Fruit fly (Drosophila melanogaster) whole organism, prepupa: Measurements from ENCODE around the gene CG13460.

ENCODE experiments used
- Blimp-1 ChIP-seq: fragments of 200-800 bp; sonication (Bioruptor generic); optimal IDR thresholded peaks from 3 replicates; lab custom pipeline; 2017; ENCODE audit warnings: missing biosample characterization, missing genetic modification characterization, mild to moderate bottlenecking, moderate library complexity, missing genetic modification reagents
- CG10631 ChIP-seq: fragments of 200-800 bp; sonication (Bioruptor generic); optimal IDR thresholded peaks from 2 replicates; lab custom pipeline; 2016; ENCODE audit warnings: missing biosample characterization, missing genetic modification characterization
- CG11762 ChIP-seq: fragments of 200-800 bp; sonication (Bioruptor generic); optimal IDR thresholded peaks from 3 replicates; lab custom pipeline; 2016; ENCODE audit warnings: missing biosample characterization, missing genetic modification characterization; ENCODE audit not compliant: insufficient read depth
- CG1621 ChIP-seq: fragments of 200-800 bp; sonication (Bioruptor generic); optimal IDR thresholded peaks from 3 replicates; lab custom pipeline; 2018; ENCODE audit warnings: missing biosample characterization, mild to moderate bottlenecking, missing genetic modification characterization
- CG3032 ChIP-seq: fragments of 200-800 bp; optimal IDR thresholded peaks from 2 replicates; lab custom pipeline; 2019; ENCODE audit warnings: missing biosample characterization, mild to moderate bottlenecking, missing genetic modification characterization, moderate library complexity
- CG31627 ChIP-seq: fragments of 200-800 bp; sonication (Bioruptor generic); optimal IDR thresholded peaks from 3 replicates; lab custom pipeline; 2016; ENCODE audit warnings: missing biosample characterization, missing genetic modification characterization
- CG32006 ChIP-seq: fragments of 200-800 bp; sonication (Bioruptor generic); optimal IDR thresholded peaks from 3 replicates; lab custom pipeline; 2017; ENCODE audit warnings: missing biosample characterization, mild to moderate bottlenecking, missing genetic modification characterization
- CG34406 ChIP-seq: fragments of 200-800 bp; sonication (Bioruptor generic); optimal IDR thresholded peaks from 3 replicates; lab custom pipeline; 2016; ENCODE audit warnings: missing biosample characterization, missing genetic modification characterization
- CG3919 ChIP-seq: fragments of 200-800 bp; sonication (Bioruptor generic); optimal IDR thresholded peaks from 3 replicates; lab custom pipeline; 2016; ENCODE audit warnings: missing biosample characterization, missing genetic modification characterization
- CG4318 ChIP-seq: fragments of 200-800 bp; sonication (Bioruptor generic); optimal IDR thresholded peaks from 3 replicates; lab custom pipeline; 2017; ENCODE audit warnings: missing biosample characterization, mild to moderate bottlenecking, missing genetic modification characterization
- CG6163 ChIP-seq: fragments of 200-800 bp; sonication (Bioruptor generic); IDR thresholded peaks from 3 replicates; pipeline ENCODE4 v1.3.6; 2022; ENCODE audit warnings: missing biosample characterization, missing genetic modification characterization
- CG6808 ChIP-seq: fragments of 200-800 bp; sonication (Bioruptor generic); optimal IDR thresholded peaks from 3 replicates; lab custom pipeline; 2017; ENCODE audit warnings: missing biosample characterization, missing genetic modification characterization, mild to moderate bottlenecking, moderate library complexity, missing genetic modification reagents
- CG6854 ChIP-seq: fragments of 200-800 bp; sonication (Bioruptor generic); optimal IDR thresholded peaks from 2 replicates; lab custom pipeline; 2017; ENCODE audit warnings: missing biosample characterization, mild to moderate bottlenecking, missing genetic modification characterization
- CG8632 ChIP-seq: fragments of 200-800 bp; sonication (Bioruptor generic); optimal IDR thresholded peaks from 3 replicates; lab custom pipeline; 2016; ENCODE audit warnings: missing biosample characterization, missing genetic modification characterization
- CG9139 ChIP-seq: fragments of 200-800 bp; sonication (Bioruptor generic); optimal IDR thresholded peaks from 3 replicates; lab custom pipeline; 2017; ENCODE audit warnings: missing biosample characterization, mild to moderate bottlenecking, missing genetic modification characterization
- Eip75B ChIP-seq: fragments of 200-800 bp; sonication (Bioruptor generic); optimal IDR thresholded peaks from 3 replicates; lab custom pipeline; 2016; ENCODE audit warnings: missing biosample characterization, missing genetic modification characterization
- Eip78C ChIP-seq: fragments of 200-800 bp; sonication (Bioruptor generic); peaks from one replicate; lab custom pipeline; 2016; ENCODE audit warnings: missing biosample characterization, missing genetic modification characterization
- Gug ChIP-seq: fragments of 200-800 bp; sonication (Bioruptor generic); IDR thresholded peaks from 2 replicates; pipeline ENCODE4 v1.3.6; 2022; ENCODE audit warnings: missing biosample characterization, missing genetic modification characterization
- Hr38 ChIP-seq: sonication (Bioruptor generic); optimal IDR thresholded peaks from 2 replicates; lab custom pipeline; 2016; ENCODE audit warnings: missing biosample characterization, missing genetic modification characterization
- Hr4 ChIP-seq: fragments of 200-800 bp; sonication (Bioruptor generic); optimal IDR thresholded peaks from 3 replicates; lab custom pipeline; 2016; ENCODE audit warnings: missing biosample characterization, missing genetic modification characterization
- Lpt ChIP-seq: fragments of 200-800 bp; sonication (Bioruptor generic); optimal IDR thresholded peaks from 3 replicates; lab custom pipeline; 2016; ENCODE audit warnings: missing biosample characterization, missing genetic modification characterization
- Met ChIP-seq: fragments of 200-800 bp; sonication (Bioruptor generic); optimal IDR thresholded peaks from 3 replicates; lab custom pipeline; 2016; ENCODE audit warnings: missing biosample characterization, missing genetic modification characterization
- OdsH ChIP-seq: fragments of 200-800 bp; sonication (Bioruptor generic); optimal IDR thresholded peaks from 3 replicates; lab custom pipeline; 2016; ENCODE audit warnings: missing biosample characterization, missing genetic modification characterization
- Smox ChIP-seq: fragments of 200-800 bp; sonication (Bioruptor generic); optimal IDR thresholded peaks from 3 replicates; lab custom pipeline; 2016; ENCODE audit warnings: missing biosample characterization, missing genetic modification characterization
- Sox14 ChIP-seq: fragments of 200-800 bp; sonication (Bioruptor generic); optimal IDR thresholded peaks from 3 replicates; lab custom pipeline; 2016; ENCODE audit warnings: missing biosample characterization, missing genetic modification characterization
- Sox15 ChIP-seq: fragments of 200-800 bp; sonication (Bioruptor generic); optimal IDR thresholded peaks from 3 replicates; lab custom pipeline; 2016; ENCODE audit warnings: missing biosample characterization, missing genetic modification characterization
- achi ChIP-seq: fragments of 200-800 bp; sonication (Bioruptor generic); optimal IDR thresholded peaks from 3 replicates; lab custom pipeline; 2016; ENCODE audit warnings: missing biosample characterization, missing genetic modification characterization
- dac ChIP-seq: fragments of 200-800 bp; sonication (Bioruptor generic); optimal IDR thresholded peaks from 2 replicates; lab custom pipeline; 2017; ENCODE audit warnings: missing biosample characterization, mild to moderate bottlenecking, missing genetic modification characterization
- dsx ChIP-seq: fragments of 200-800 bp; optimal IDR thresholded peaks from 3 replicates; lab custom pipeline; 2019; ENCODE audit warnings: missing biosample characterization, mild to moderate bottlenecking, missing genetic modification characterization, moderate library complexity; ENCODE audit not compliant: poor library complexity, severe bottlenecking
- eg ChIP-seq: fragments of 200-800 bp; sonication (Bioruptor generic); IDR thresholded peaks from 3 replicates; pipeline ENCODE4 v1.3.6; 2022; ENCODE audit warnings: missing biosample characterization, missing genetic modification characterization
- fd85E ChIP-seq: fragments of 200-800 bp; sonication (Bioruptor generic); optimal IDR thresholded peaks from 3 replicates; lab custom pipeline; 2016; ENCODE audit warnings: missing biosample characterization, missing genetic modification characterization
- net ChIP-seq: fragments of 200-800 bp; sonication (Bioruptor generic); optimal IDR thresholded peaks from 3 replicates; lab custom pipeline; 2016; ENCODE audit warnings: missing biosample characterization, missing genetic modification characterization
- salr ChIP-seq, 2 experiments: fragments of 200-800 bp; sonication (Bioruptor generic); optimal IDR thresholded peaks; 3 replicates each; lab custom pipeline; 2016 to 2018; ENCODE audit warnings: missing biosample characterization in 2 of 2, missing genetic modification characterization in 2 of 2, mild to moderate bottlenecking in 1 of 2
- spab ChIP-seq: fragments of 200-800 bp; sonication (Bioruptor generic); optimal IDR thresholded peaks from 2 replicates; lab custom pipeline; 2017; ENCODE audit warnings: missing biosample characterization, mild to moderate bottlenecking, missing genetic modification characterization, missing genetic modification reagents
- ss ChIP-seq, 2 experiments: fragments of 200-800 bp; sonication (Bioruptor generic); optimal IDR thresholded peaks; 2 replicates in 1 of 2; 3 replicates in 1 of 2; lab custom pipeline; 2017 to 2018; ENCODE audit warnings: mild to moderate bottlenecking in 2 of 2, missing biosample characterization in 2 of 2, missing genetic modification characterization in 2 of 2, moderate library complexity in 1 of 2
- svp ChIP-seq: fragments of 200-800 bp; sonication (Bioruptor generic); peaks from one replicate; lab custom pipeline; 2016; ENCODE audit warnings: missing biosample characterization, missing genetic modification characterization
- topi ChIP-seq: fragments of 200-800 bp; sonication (Bioruptor generic); optimal IDR thresholded peaks from 3 replicates; lab custom pipeline; 2016; ENCODE audit warnings: missing biosample characterization, missing genetic modification characterization
- vri ChIP-seq: fragments of 200-800 bp; sonication (Bioruptor generic); optimal IDR thresholded peaks from 3 replicates; lab custom pipeline; 2016; ENCODE audit warnings: missing biosample characterization, mild to moderate bottlenecking, missing genetic modification characterization

The CG13460 gene

dm6 chr3L:15104849-15105555, 43.5 kb upstream of the CG13460 start (continued):
- TF ChIP-seq CG32006 (peak; percentile 96), Sox14 (GFP tag; lab: Kevin White, UChicago) (peak; percentile 95), Eip75B (peak; percentile 92), Hr38 (GFP tag; lab: Kevin White, UChicago) (peak; percentile 17), svp (GFP tag; lab: Kevin White, UChicago) (peak; percentile 96), vri (peak; percentile 83), Eip78C (peak; percentile 99), CG11762 (peak; percentile 81), topi (GFP tag; lab: Kevin White, UChicago) (peak; percentile 93), CG10631 (peak; percentile 91), CG6808 (GFP tag; lab: Kevin White, UChicago) (peak; percentile 91), dsx (peak; percentile 87), fd85E (peak; percentile 57), dac (peak; percentile 87), OdsH (peak; percentile 95), CG34406 (GFP tag; lab: Kevin White, UChicago) (peak; percentile 92), Sox15 (peak; percentile 93), spab (GFP tag; lab: Kevin White, UChicago) (peak; percentile 85)

dm6 chr3L:15103988-15104848, 42.7 kb upstream of the CG13460 start:
- TF ChIP-seq CG6163 (GFP tag; lab: Robert Waterston, UW) (peak; percentile 17; the same call in 1 of the 3 replicates), Eip75B (peak; percentile 10), salr (GFP tag; optimal IDR thresholded peaks at IDR 0.05; lab: Kevin White, UChicago) (peak in 1 of 2 experiments; percentile 1), achi (GFP tag; lab: Kevin White, UChicago) (no peak), eg (GFP tag; lab: Robert Waterston, UW) (0 out of 3 replicates have a peak, but pooled peaks have one; percentile 30), Smox (GFP tag; lab: Kevin White, UChicago) (no peak), CG8632 (GFP tag; lab: Kevin White, UChicago) (no peak), Gug (GFP tag; lab: Robert Waterston, UW) (peak; percentile 19; the same call in 1 of the 2 replicates), CG31627 (GFP tag; lab: Kevin White, UChicago) (no peak), Met (GFP tag; lab: Kevin White, UChicago) (peak; percentile 17), CG10631 (no peak), CG6854 (GFP tag; lab: Kevin White, UChicago) (peak; percentile 99), CG1621 (tag; lab: Kevin White, UChicago) (peak; percentile 19), CG9139 (GFP tag; lab: Kevin White, UChicago) (peak; percentile 8), ss (GFP tag; optimal IDR thresholded peaks at IDR 0.05; lab: Kevin White, UChicago) (peak; percentile 26 to 76), Lpt (peak; percentile 37), CG3919 (GFP tag; lab: Kevin White, UChicago) (no peak), svp (GFP tag; lab: Kevin White, UChicago) (peak; percentile 72), CG6808 (GFP tag; lab: Kevin White, UChicago) (no peak), CG3032 (tag; lab: Kevin White, UChicago) (peak; percentile 2), net (peak; percentile 42), Eip78C (peak; percentile 49), CG4318 (no peak), Blimp-1 (GFP tag; lab: Kevin White, UChicago) (peak; percentile 2), CG34406 (GFP tag; lab: Kevin White, UChicago) (peak; percentile 10), Hr4 (GFP tag; lab: Kevin White, UChicago) (no peak)
